Fruit fly (Drosophila melanogaster) whole organism, embryonic: Measurements from ENCODE around the gene CG5255.

Source experiments
- Asciz ChIP-seq: fragments of 200-800 bp; sonication (Bioruptor generic); optimal IDR thresholded peaks from 2 replicates; lab custom pipeline; 2017; ENCODE audit warnings: missing biosample characterization, mild to moderate bottlenecking, missing genetic modification characterization, missing genetic modification reagents
- CG10147 ChIP-seq: fragments of 200-800 bp; sonication (Bioruptor generic); optimal IDR thresholded peaks from 2 replicates; lab custom pipeline; 2019; ENCODE audit warnings: missing biosample characterization, mild to moderate bottlenecking, missing genetic modification characterization, moderate library complexity
- CG10267 ChIP-seq: fragments of 200-800 bp; sonication (Bioruptor generic); optimal IDR thresholded peaks from 2 replicates; lab custom pipeline; 2018; ENCODE audit warnings: missing biosample characterization, mild to moderate bottlenecking, missing genetic modification characterization, moderate library complexity
- CG10543 ChIP-seq: fragments of 200-800 bp; sonication (Bioruptor generic); optimal IDR thresholded peaks from 3 replicates; lab custom pipeline; 2017; ENCODE audit warnings: missing biosample characterization, mild to moderate bottlenecking, missing genetic modification characterization, moderate library complexity
- CG11398 ChIP-seq: fragments of 200-800 bp; sonication (Bioruptor generic); optimal IDR thresholded peaks from 2 replicates; lab custom pipeline; 2016; ENCODE audit warnings: missing biosample characterization, missing genetic modification characterization
- CG12744 ChIP-seq: fragments of 200-800 bp; sonication (Bioruptor generic); optimal IDR thresholded peaks from 2 replicates; lab custom pipeline; 2016; ENCODE audit warnings: missing biosample characterization, missing genetic modification characterization
- CG14441 ChIP-seq: fragments of 200-800 bp; sonication (Bioruptor generic); IDR thresholded peaks from 2 replicates; pipeline ENCODE4 v1.3.6; 2022; ENCODE audit warnings: missing biosample characterization, missing genetic modification characterization
- CG15011 ChIP-seq: fragments of 200-800 bp; sonication (Bioruptor generic); optimal IDR thresholded peaks from 3 replicates; lab custom pipeline; 2018; ENCODE audit warnings: missing biosample characterization, mild to moderate bottlenecking, missing genetic modification characterization
- CG1529 ChIP-seq: fragments of 200-800 bp; sonication (Bioruptor generic); optimal IDR thresholded peaks from 3 replicates; lab custom pipeline; 2018; ENCODE audit warnings: missing biosample characterization, missing genetic modification characterization
- CG15601 ChIP-seq: fragments of 200-800 bp; sonication (Bioruptor generic); optimal IDR thresholded peaks from 3 replicates; lab custom pipeline; 2019; ENCODE audit warnings: missing biosample characterization, mild to moderate bottlenecking, missing genetic modification characterization, moderate library complexity
- CG15696 ChIP-seq: fragments of 200-800 bp; sonication (Bioruptor generic); optimal IDR thresholded peaks from 2 replicates; lab custom pipeline; 2019; ENCODE audit warnings: missing biosample characterization, mild to moderate bottlenecking, missing genetic modification characterization, moderate library complexity
- CG1603 ChIP-seq: fragments of 200-800 bp; sonication (Bioruptor generic); optimal IDR thresholded peaks from 2 replicates; lab custom pipeline; 2019; ENCODE audit warnings: missing biosample characterization, mild to moderate bottlenecking, missing genetic modification characterization, moderate library complexity
- CG16813 ChIP-seq: fragments of 200-800 bp; sonication (Bioruptor generic); IDR thresholded peaks from 3 replicates; pipeline ENCODE4 v1.3.6; 2022; ENCODE audit warnings: missing biosample characterization, missing genetic modification characterization; ENCODE audit not compliant: partially characterized antibody
- CG1792 ChIP-seq: fragments of 200-800 bp; sonication (Bioruptor generic); optimal IDR thresholded peaks from 2 replicates; lab custom pipeline; 2016; ENCODE audit warnings: missing biosample characterization, missing genetic modification characterization
- CG18011 ChIP-seq: fragments of 200-800 bp; sonication (Bioruptor generic); optimal IDR thresholded peaks from 2 replicates; lab custom pipeline; 2017; ENCODE audit warnings: missing biosample characterization, missing genetic modification characterization, mild to moderate bottlenecking, moderate library complexity, missing genotype
- CG2875 ChIP-seq: fragments of 200-800 bp; sonication (Bioruptor generic); optimal IDR thresholded peaks from 2 replicates; lab custom pipeline; 2017; ENCODE audit warnings: missing biosample characterization, mild to moderate bottlenecking, missing genetic modification characterization, missing genetic modification reagents
- CG3065 ChIP-seq: fragments of 200-800 bp; sonication (Bioruptor generic); optimal IDR thresholded peaks from 2 replicates; lab custom pipeline; 2016; ENCODE audit warnings: missing biosample characterization, missing genetic modification characterization
- CG31365 ChIP-seq: fragments of 200-800 bp; sonication (Bioruptor generic); optimal IDR thresholded peaks from 2 replicates; lab custom pipeline; 2018; ENCODE audit warnings: missing biosample characterization, mild to moderate bottlenecking, missing genetic modification characterization
- CG4707 ChIP-seq: fragments of 200-800 bp; sonication (Bioruptor generic); optimal IDR thresholded peaks from 2 replicates; lab custom pipeline; 2018; ENCODE audit warnings: missing biosample characterization, mild to moderate bottlenecking, missing genetic modification characterization, moderate library complexity
- CG6254 ChIP-seq: fragments of 200-800 bp; sonication (Bioruptor generic); optimal IDR thresholded peaks from 3 replicates; lab custom pipeline; 2017; ENCODE audit warnings: mild to moderate bottlenecking, missing biosample characterization, missing genetic modification reagents, missing genetic modification characterization
- CG6791 ChIP-seq: fragments of 200-800 bp; sonication (Bioruptor generic); IDR thresholded peaks from 3 replicates; pipeline ENCODE4 v1.3.6; 2022; ENCODE audit warnings: missing biosample characterization, missing genetic modification characterization; ENCODE audit not compliant: partially characterized antibody
- CG7987 ChIP-seq: fragments of 200-800 bp; sonication (Bioruptor generic); optimal IDR thresholded peaks from 2 replicates; lab custom pipeline; 2018; ENCODE audit warnings: missing biosample characterization, mild to moderate bottlenecking, missing genetic modification characterization, moderate library complexity
- CG8281 ChIP-seq: fragments of 200-800 bp; sonication (Bioruptor generic); optimal IDR thresholded peaks from 2 replicates; lab custom pipeline; 2018; ENCODE audit warnings: missing biosample characterization, mild to moderate bottlenecking, missing genetic modification characterization, moderate library complexity
- Eip74EF ChIP-seq, 2 experiments: fragments of 200-800 bp in 1 of 2; fragments of >200 bp in 1 of 2; sonication (Bioruptor generic) in 1 of 2; optimal IDR thresholded peaks; 2 replicates each; lab custom pipeline; 2017 to 2019; ENCODE audit warnings: missing biosample characterization in 2 of 2, missing genetic modification characterization in 2 of 2, mild to moderate bottlenecking in 1 of 2, moderate library complexity in 1 of 2
- Fer1 ChIP-seq: fragments of 200-800 bp; sonication (Bioruptor generic); optimal IDR thresholded peaks from 2 replicates; lab custom pipeline; 2017; ENCODE audit warnings: missing biosample characterization, mild to moderate bottlenecking, missing genetic modification characterization
- Fer3 ChIP-seq: fragments of 200-800 bp; sonication (Bioruptor generic); optimal IDR thresholded peaks from 2 replicates; lab custom pipeline; 2018; ENCODE audit warnings: missing biosample characterization, mild to moderate bottlenecking, missing genetic modification characterization, moderate library complexity
- HLH3B ChIP-seq: fragments of 200-800 bp; sonication (Bioruptor generic); IDR thresholded peaks from 2 replicates; pipeline ENCODE4 v1.3.6; 2022; ENCODE audit warnings: missing biosample characterization, missing genetic modification characterization
- Hr78 ChIP-seq, 2 experiments: fragments of 200-800 bp in 1 of 2; fragments of >200 bp in 1 of 2; sonication (Bioruptor generic) in 1 of 2; optimal IDR thresholded peaks; 2 replicates each; lab custom pipeline; 2017 to 2019; ENCODE audit warnings: missing biosample characterization in 2 of 2, missing genetic modification characterization in 2 of 2, mild to moderate bottlenecking in 1 of 2, moderate library complexity in 1 of 2
- MTF-1 ChIP-seq: fragments of 200-800 bp; sonication (Bioruptor generic); optimal IDR thresholded peaks from 2 replicates; lab custom pipeline; 2018; ENCODE audit warnings: missing biosample characterization, mild to moderate bottlenecking, missing genetic modification characterization, borderline replicate concordance
- Mad ChIP-seq: fragments of 200-800 bp; sonication (Bioruptor generic); optimal IDR thresholded peaks from 2 replicates; lab custom pipeline; 2016; ENCODE audit warnings: missing biosample characterization, missing genetic modification characterization
- NFAT ChIP-seq: fragments of 200-800 bp; sonication (Bioruptor generic); IDR thresholded peaks from 2 replicates; pipeline ENCODE4 v1.3.6; 2022; ENCODE audit warnings: missing biosample characterization, missing genetic modification characterization
- az2 ChIP-seq: fragments of 200-800 bp; sonication (Bioruptor generic); optimal IDR thresholded peaks from 3 replicates; lab custom pipeline; 2016; ENCODE audit warnings: missing biosample characterization, missing genetic modification characterization
- croc ChIP-seq: fragments of 200-800 bp; sonication (Bioruptor generic); conservative IDR thresholded peaks from 3 replicates; pipeline ENCODE4 v1.3.6; 2022; ENCODE audit warnings: missing biosample characterization, missing genetic modification characterization
- ems ChIP-seq: fragments of 200-800 bp; sonication (Bioruptor generic); optimal IDR thresholded peaks from 3 replicates; lab custom pipeline; 2016; ENCODE audit warnings: missing biosample characterization, missing genetic modification characterization
- esg ChIP-seq: fragments of 200-800 bp; sonication (Bioruptor generic); conservative IDR thresholded peaks from 2 replicates; pipeline ENCODE4 v1.3.6; 2022; ENCODE audit warnings: missing biosample characterization, missing genetic modification characterization
- eyg ChIP-seq: fragments of 200-800 bp; sonication (Bioruptor generic); optimal IDR thresholded peaks from 3 replicates; lab custom pipeline; 2016; ENCODE audit warnings: missing biosample characterization, missing genetic modification characterization
- her ChIP-seq: fragments of 200-800 bp; sonication (Bioruptor generic); optimal IDR thresholded peaks from 2 replicates; lab custom pipeline; 2016; ENCODE audit warnings: missing biosample characterization, missing genetic modification characterization
- ind ChIP-seq: fragments of 200-800 bp; sonication (Bioruptor generic); optimal IDR thresholded peaks from 3 replicates; lab custom pipeline; 2016; ENCODE audit warnings: missing biosample characterization, missing genetic modification characterization
- lab ChIP-seq: fragments of 200-800 bp; sonication (Bioruptor generic); optimal IDR thresholded peaks from 3 replicates; lab custom pipeline; 2017; ENCODE audit warnings: missing biosample characterization, missing genetic modification characterization, mild to moderate bottlenecking, moderate library complexity, missing genetic modification reagents
- lilli ChIP-seq: fragments of 200-800 bp; sonication (Bioruptor generic); optimal IDR thresholded peaks from 3 replicates; lab custom pipeline; 2016; ENCODE audit warnings: missing biosample characterization, missing genetic modification characterization
- lov ChIP-seq, 2 experiments: fragments of 200-800 bp in 1 of 2; fragments of >200 bp in 1 of 2; sonication (Bioruptor generic) in 1 of 2; IDR thresholded peaks in 1 of 2; optimal IDR thresholded peaks in 1 of 2; 2 replicates in 1 of 2; 3 replicates in 1 of 2; pipeline versions ENCODE4 v1.3.6 to Lab custom; 2017 to 2022; ENCODE audit warnings: missing biosample characterization in 1 of 2, missing genetic modification characterization in 1 of 2
- mam ChIP-seq: fragments of 200-800 bp; sonication (Bioruptor generic); optimal IDR thresholded peaks from 3 replicates; lab custom pipeline; 2016; ENCODE audit warnings: missing biosample characterization, missing genetic modification characterization
- mirr ChIP-seq: fragments of 200-800 bp; sonication (Bioruptor generic); optimal IDR thresholded peaks from 3 replicates; lab custom pipeline; 2018; ENCODE audit warnings: missing biosample characterization, mild to moderate bottlenecking, missing genetic modification characterization
- nerfin-1 ChIP-seq: fragments of 200-800 bp; sonication (Bioruptor generic); optimal IDR thresholded peaks from 3 replicates; lab custom pipeline; 2019; ENCODE audit warnings: missing biosample characterization, mild to moderate bottlenecking, missing genetic modification characterization, moderate library complexity
- org-1 ChIP-seq: fragments of 200-800 bp; sonication (Bioruptor generic); optimal IDR thresholded peaks from 2 replicates; lab custom pipeline; 2017; ENCODE audit warnings: missing biosample characterization, missing genetic modification characterization
- pita ChIP-seq: fragments of 200-800 bp; sonication (Bioruptor generic); optimal IDR thresholded peaks from 2 replicates; lab custom pipeline; 2017; ENCODE audit warnings: missing biosample characterization, mild to moderate bottlenecking, missing genetic modification characterization
- pum ChIP-seq: fragments of 200-800 bp; sonication (Bioruptor generic); optimal IDR thresholded peaks from 2 replicates; lab custom pipeline; 2016; ENCODE audit warnings: missing biosample characterization, missing genetic modification characterization
- sens ChIP-seq: fragments of 200-800 bp; sonication (Bioruptor generic); peaks from one replicate; lab custom pipeline; 2016; ENCODE audit warnings: missing biosample characterization, missing genetic modification characterization
- usp ChIP-seq: fragments of >200 bp; optimal IDR thresholded peaks from 2 replicates; lab custom pipeline; 2017; ENCODE audit warnings: missing biosample characterization, missing genetic modification characterization

Gene CG5255

DNA sequence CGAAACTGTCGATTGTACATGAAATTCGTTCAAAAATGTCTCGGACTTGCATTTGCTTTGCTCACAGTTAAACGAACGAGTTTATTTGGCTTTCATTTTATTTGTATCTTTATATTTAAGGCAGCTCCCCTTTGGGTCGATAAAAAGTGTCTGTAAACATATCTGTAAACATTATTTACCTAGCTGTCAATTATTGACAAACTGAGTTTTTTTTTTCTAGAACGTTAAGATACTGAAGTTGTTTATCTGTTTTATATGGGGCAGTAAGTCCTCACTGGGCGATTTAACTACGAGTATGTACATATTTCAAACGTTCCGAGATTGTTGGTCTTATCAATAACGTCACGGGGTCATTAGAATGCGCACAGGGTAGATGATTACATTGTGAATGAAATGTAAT is 22.0 kb upstream of the CG5255 start (continued):
- TF ChIP-seq HLH3B (GFP tag; lab: Robert Waterston, UW), result no peak
- peak; percentile 38 for TF ChIP-seq CG4707 (GFP tag; lab: Kevin White, UChicago)
- TF ChIP-seq CG10147 (GFP tag; lab: Kevin White, UChicago), result peak; percentile 35
- TF ChIP-seq NFAT (GFP tag; lab: Robert Waterston, UW), result no peak
- peak; percentile 50 for TF ChIP-seq CG15696
- 0 out of 2 replicates have a peak, but pooled peaks have one; percentile 20 for TF ChIP-seq CG14441 (GFP tag; lab: Robert Waterston, UW)
- TF ChIP-seq her, result no peak
- TF ChIP-seq CG15601, result peak; percentile 62
- no peak for TF ChIP-seq CG12744 (GFP tag; lab: Kevin White, UChicago)
- TF ChIP-seq mam (GFP tag; lab: Kevin White, UChicago), result no peak
- no peak for TF ChIP-seq Fer3 (tag; lab: Kevin White, UChicago)
- peak; percentile 50 for TF ChIP-seq Asciz
- no peak for TF ChIP-seq Mad (GFP tag; lab: Kevin White, UChicago)
- peak; percentile 30 for TF ChIP-seq CG6254 (GFP tag; lab: Kevin White, UChicago)
- no peak for TF ChIP-seq lov (optimal IDR thresholded peaks at IDR 0.05; lab: Kevin White, UChicago)
- TF ChIP-seq lov (GFP tag; IDR thresholded peaks at IDR 0.05; lab: Robert Waterston, UW), result no peak
- peak; percentile 34 for TF ChIP-seq CG15011 (GFP tag; lab: Kevin White, UChicago)
- no peak for TF ChIP-seq CG6791
- TF ChIP-seq CG7987, result peak; percentile 4
- TF ChIP-seq eyg (GFP tag; lab: Kevin White, UChicago), result peak; percentile 17
- peak; percentile 37 for TF ChIP-seq CG2875 (GFP tag; lab: Kevin White, UChicago)
- peak; percentile 35 for TF ChIP-seq CG1529
- TF ChIP-seq CG18011 (GFP tag; lab: Kevin White, UChicago), result peak; percentile 9
- TF ChIP-seq Hr78 (GFP tag; optimal IDR thresholded peaks at IDR 0.05; lab: Kevin White, UChicago), result peak in 1 of 2 experiments; percentile 51
- no peak for TF ChIP-seq CG1603 (tag; lab: Kevin White, UChicago)
- no peak for TF ChIP-seq ind (GFP tag; lab: Kevin White, UChicago)
- peak; percentile 73 for TF ChIP-seq lab (GFP tag; lab: Kevin White, UChicago)
- TF ChIP-seq pum (GFP tag; lab: Kevin White, UChicago), result no peak
- TF ChIP-seq croc (GFP tag; lab: Robert Waterston, UW), result no peak
- TF ChIP-seq CG10267 (tag; lab: Kevin White, UChicago), result no peak
- no peak for TF ChIP-seq CG31365 (tag; lab: Kevin White, UChicago)
- no peak for TF ChIP-seq org-1 (GFP tag; lab: Kevin White, UChicago)
- TF ChIP-seq Eip74EF (GFP tag; optimal IDR thresholded peaks at IDR 0.05; lab: Kevin White, UChicago), result peak in 1 of 2 experiments; percentile 12
- no peak for TF ChIP-seq CG1792 (GFP tag; lab: Kevin White, UChicago)
- TF ChIP-seq esg (GFP tag; lab: Robert Waterston, UW), result no peak
- no peak for TF ChIP-seq az2 (GFP tag; lab: Kevin White, UChicago)
- no peak for TF ChIP-seq CG16813 (GFP tag; lab: Robert Waterston, UW)
- no peak for TF ChIP-seq usp (GFP tag; lab: Kevin White, UChicago)
- peak; percentile 70 for TF ChIP-seq sens (GFP tag; lab: Kevin White, UChicago)
- peak; percentile 58 for TF ChIP-seq Fer1
- TF ChIP-seq lilli (GFP tag; lab: Kevin White, UChicago), result no peak
- no peak for TF ChIP-seq CG11398
- TF ChIP-seq pita (GFP tag; lab: Kevin White, UChicago), result no peak
- TF ChIP-seq nerfin-1 (tag; lab: Kevin White, UChicago), result peak; percentile 25
- peak; percentile 43 for TF ChIP-seq CG10543 (GFP tag; lab: Kevin White, UChicago)
- no peak for TF ChIP-seq CG3065
- TF ChIP-seq CG8281 (tag; lab: Kevin White, UChicago), result peak; percentile 84
- TF ChIP-seq mirr (GFP tag; lab: Kevin White, UChicago), result peak; percentile 52
- no peak for TF ChIP-seq ems (GFP tag; lab: Kevin White, UChicago)
- peak; percentile 17 for TF ChIP-seq MTF-1 (GFP tag; lab: Kevin White, UChicago)
